Worm (Caenorhabditis elegans) whole organism, L2 larva: ENCODE results near the gene sek-1.

Experiments used
- C34F6.9 ChIP-seq: fragments of 150-350 bp; optimal IDR thresholded peaks from 2 replicates; lab custom pipeline; 2014; ENCODE audit warnings: missing biosample characterization, missing genetic modification characterization
- F13H6.1 ChIP-seq: sonication (generic microtip); optimal IDR thresholded peaks from 2 replicates; lab custom pipeline; 2016; ENCODE audit warnings: missing genetic modification characterization, missing compliant biosample characterization
- R02D3.7 ChIP-seq: fragments of 150-350 bp; optimal IDR thresholded peaks from 2 replicates; lab custom pipeline; 2014; ENCODE audit warnings: missing biosample characterization, missing genetic modification characterization
- Y55F3AM.14 ChIP-seq: fragments of 200-800 bp; sonication (Bioruptor generic); optimal IDR thresholded peaks from 2 replicates; lab custom pipeline; 2018; ENCODE audit warnings: mild to moderate bottlenecking, missing genetic modification characterization, missing compliant biosample characterization
- alr-1 ChIP-seq: fragments of 150-350 bp; optimal IDR thresholded peaks from 2 replicates; lab custom pipeline; 2014; ENCODE audit warnings: missing biosample characterization, missing genetic modification characterization
- ama-1 ChIP-seq: fragments of 150-350 bp; optimal IDR thresholded peaks from 2 replicates; lab custom pipeline; 2018; ENCODE audit warnings: inconsistent platforms
- blmp-1 ChIP-seq: sonication (generic microtip); optimal IDR thresholded peaks from 2 replicates; lab custom pipeline; 2017; ENCODE audit warnings: missing genetic modification characterization, mild to moderate bottlenecking, missing compliant biosample characterization, antibody characterized with exemption, moderate library complexity; ENCODE audit not compliant: insufficient read depth
- ceh-16 ChIP-seq: fragments of 150-350 bp; optimal IDR thresholded peaks from 2 replicates; lab custom pipeline; 2014; ENCODE audit warnings: missing biosample characterization, missing genetic modification characterization
- ceh-82 ChIP-seq: fragments of 150-350 bp; optimal IDR thresholded peaks from 2 replicates; lab custom pipeline; 2014; ENCODE audit warnings: missing biosample characterization, missing genetic modification characterization
- crh-2 ChIP-seq: sonication (generic microtip); optimal IDR thresholded peaks from 2 replicates; lab custom pipeline; 2017; ENCODE audit warnings: missing biosample characterization, missing genetic modification characterization
- dmd-4 ChIP-seq: sonication (generic microtip); optimal IDR thresholded peaks from 2 replicates; lab custom pipeline; 2017; ENCODE audit warnings: missing biosample characterization, missing genetic modification characterization
- egl-27 ChIP-seq: sonication (generic microtip); optimal IDR thresholded peaks from 3 replicates; lab custom pipeline; 2017; ENCODE audit warnings: missing biosample characterization, missing genetic modification reagents, missing genetic modification characterization
- elt-1 ChIP-seq: fragments of 150-350 bp; optimal IDR thresholded peaks from 2 replicates; lab custom pipeline; 2014; ENCODE audit warnings: missing biosample characterization, missing genetic modification characterization
- fos-1 ChIP-seq: fragments of 150-350 bp; optimal IDR thresholded peaks from 2 replicates; lab custom pipeline; 2014; ENCODE audit warnings: missing biosample characterization, missing genetic modification characterization
- gmeb-1 ChIP-seq: fragments of 150-350 bp; optimal IDR thresholded peaks from 2 replicates; lab custom pipeline; 2014; ENCODE audit warnings: missing biosample characterization, missing genetic modification characterization
- lin-11 ChIP-seq: fragments of 150-350 bp; sonication (generic microtip); optimal IDR thresholded peaks from 2 replicates; lab custom pipeline; 2014; ENCODE audit warnings: missing biosample characterization, missing genetic modification characterization, inconsistent platforms, mixed read lengths
- lin-13 ChIP-seq: fragments of 150-350 bp; optimal IDR thresholded peaks from 2 replicates; lab custom pipeline; 2014; ENCODE audit warnings: missing biosample characterization, missing genetic modification reagents, missing genetic modification characterization
- lin-39 ChIP-seq: fragments of 150-350 bp; optimal IDR thresholded peaks from 2 replicates; lab custom pipeline; 2014; ENCODE audit warnings: missing biosample characterization, missing genetic modification reagents, missing genetic modification characterization
- lsy-2 ChIP-seq, 2 experiments: fragments of 150-350 bp in 1 of 2; sonication (generic microtip) in 1 of 2; optimal IDR thresholded peaks; 2 replicates each; lab custom pipeline; 2014 to 2017; ENCODE audit warnings: missing biosample characterization in 2 of 2, missing genetic modification characterization in 2 of 2
- mab-5 ChIP-seq: fragments of 150-350 bp; optimal IDR thresholded peaks from 2 replicates; lab custom pipeline; 2014; ENCODE audit warnings: missing biosample characterization, missing genetic modification characterization
- mbf-1 ChIP-seq: sonication (generic microtip); optimal IDR thresholded peaks from 2 replicates; lab custom pipeline; 2017; ENCODE audit warnings: missing biosample characterization, missing genetic modification characterization
- mdl-1 ChIP-seq, 2 experiments: fragments of 150-350 bp in 1 of 2; sonication (generic microtip) in 1 of 2; optimal IDR thresholded peaks; 2 replicates each; lab custom pipeline; 2017; ENCODE audit warnings: missing biosample characterization in 2 of 2, missing genetic modification characterization in 2 of 2
- nhr-129 ChIP-seq: fragments of 150-350 bp; optimal IDR thresholded peaks from 2 replicates; lab custom pipeline; 2014; ENCODE audit warnings: missing biosample characterization, missing genetic modification characterization
- nhr-21 ChIP-seq: fragments of 150-350 bp; optimal IDR thresholded peaks from 2 replicates; lab custom pipeline; 2014; ENCODE audit warnings: missing biosample characterization, missing genetic modification characterization
- nhr-23 ChIP-seq: fragments of 150-350 bp; optimal IDR thresholded peaks from 2 replicates; lab custom pipeline; 2014; ENCODE audit warnings: missing biosample characterization, missing genetic modification reagents, missing genetic modification characterization
- nhr-25 ChIP-seq: fragments of 150-350 bp; sonication (generic microtip); optimal IDR thresholded peaks from 3 replicates; lab custom pipeline; 2014; ENCODE audit warnings: missing biosample characterization, missing genetic modification characterization
- nhr-6 ChIP-seq: fragments of 150-350 bp; optimal IDR thresholded peaks from 2 replicates; lab custom pipeline; 2014; ENCODE audit warnings: missing biosample characterization, missing genetic modification characterization
- sem-4 ChIP-seq: fragments of 150-350 bp; optimal IDR thresholded peaks from 2 replicates; lab custom pipeline; 2014; ENCODE audit warnings: missing biosample characterization, missing genetic modification reagents, missing genetic modification characterization
- skn-1 ChIP-seq: sonication (generic microtip); optimal IDR thresholded peaks from 2 replicates; lab custom pipeline; 2017; ENCODE audit warnings: missing biosample characterization, missing genetic modification characterization
- sma-3 ChIP-seq: sonication (generic microtip); optimal IDR thresholded peaks from 2 replicates; lab custom pipeline; 2016; ENCODE audit warnings: missing genetic modification reagents, missing genetic modification characterization, missing compliant biosample characterization
- sma-9 ChIP-seq, 2 experiments: fragments of 150-350 bp in 1 of 2; sonication (generic microtip) in 1 of 2; optimal IDR thresholded peaks; 2 replicates each; lab custom pipeline; 2014 to 2016; ENCODE audit warnings: missing genetic modification characterization in 2 of 2, mild to moderate bottlenecking in 1 of 2, missing biosample characterization in 1 of 2, missing compliant biosample characterization in 1 of 2, missing genetic modification reagents in 1 of 2, moderate library complexity in 1 of 2
- snpc-4 ChIP-seq: fragments of 150-350 bp; optimal IDR thresholded peaks from 2 replicates; lab custom pipeline; 2014; ENCODE audit warnings: missing biosample characterization, missing genetic modification characterization
- unc-39 ChIP-seq: fragments of 150-350 bp; optimal IDR thresholded peaks from 2 replicates; lab custom pipeline; 2014; ENCODE audit warnings: missing biosample characterization, missing genetic modification characterization
- unc-55 ChIP-seq: fragments of 150-350 bp; sonication (generic microtip); optimal IDR thresholded peaks from 3 replicates; lab custom pipeline; 2014; ENCODE audit warnings: missing biosample characterization, missing genetic modification reagents, missing genetic modification characterization
- ztf-4 ChIP-seq: fragments of 150-350 bp; optimal IDR thresholded peaks from 2 replicates; lab custom pipeline; 2014; ENCODE audit warnings: missing biosample characterization, missing genetic modification characterization

The sek-1 gene

ce11 chrX:7823108-7823704, 6.7 kb downstream of the sek-1 start, which contains the start of gene eef-1A.2 (continued):
- TF ChIP-seq nhr-21 (tag; lab: Kevin White, UChicago) (peak; percentile 96), ceh-82 (peak; percentile 88), Y55F3AM.14 (GFP tag; lab: Kevin White, UChicago) (peak; percentile 90), elt-1 (tag; lab: Kevin White, UChicago) (no peak), nhr-25 (tag; lab: Kevin White, UChicago) (peak; percentile 91), mab-5 (peak; percentile 60), snpc-4 (tag; lab: Kevin White, UChicago) (peak; percentile 67), alr-1 (tag; lab: Kevin White, UChicago) (peak; percentile 89), lin-13 (GFP tag; lab: Kevin White, UChicago) (peak; percentile 94), blmp-1 (tag; lab: Kevin White, UChicago) (peak; percentile 76), sem-4 (peak; percentile 90), unc-55 (peak; percentile 93), nhr-129 (tag; lab: Kevin White, UChicago) (peak; percentile 100), dmd-4 (tag; lab: Kevin White, UChicago) (no peak), unc-39 (tag; lab: Kevin White, UChicago) (no peak), nhr-23 (tag; lab: Kevin White, UChicago) (no peak)
- TF ChIP-seq, all 48 proteins: peak for 32

DNA sequence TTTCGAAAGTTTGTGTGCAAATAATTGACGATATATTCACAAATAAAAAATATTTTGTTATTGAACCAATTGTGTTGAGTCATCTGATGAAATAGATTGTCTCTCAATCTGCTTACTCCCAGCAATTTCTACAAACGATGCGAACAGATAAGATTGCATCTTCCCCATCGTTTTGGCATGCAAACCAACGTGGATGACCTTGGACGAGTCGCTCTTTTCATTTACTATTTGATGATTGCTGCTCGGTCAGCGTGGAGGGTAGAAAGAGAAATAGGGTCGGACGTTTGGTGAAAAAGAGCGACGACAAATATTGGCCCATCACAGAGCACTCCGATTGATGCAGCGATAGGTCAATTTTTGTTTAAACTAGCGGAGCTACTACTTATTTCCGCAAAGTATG, 9.2 kb downstream of the sek-1 start:
- peak; percentile 77 for TF ChIP-seq elt-1 (tag; lab: Kevin White, UChicago)
- TF ChIP-seq lin-13 (GFP tag; lab: Kevin White, UChicago), result peak; percentile 50
- no peak for TF ChIP-seq lin-39 (tag; lab: Kevin White, UChicago)
- no peak for TF ChIP-seq mab-5
- TF ChIP-seq nhr-6 (tag; lab: Kevin White, UChicago), result peak; percentile 52
- TF ChIP-seq fos-1 (tag; lab: Kevin White, UChicago), result peak; percentile 86
- TF ChIP-seq mdl-1 (tag; optimal IDR thresholded peaks at IDR 0.05; lab: Kevin White, UChicago), result peak in 1 of 2 experiments; percentile 26
- peak; percentile 55 for TF ChIP-seq egl-27
- TF ChIP-seq ztf-4, result no peak
- peak; percentile 53 for TF ChIP-seq C34F6.9
- TF ChIP-seq crh-2, result peak; percentile 80
- TF ChIP-seq ceh-16 (tag; lab: Kevin White, UChicago), result peak; percentile 88
- peak; percentile 11 for TF ChIP-seq gmeb-1 (tag; lab: Kevin White, UChicago)
- no peak for TF ChIP-seq mbf-1
- TF ChIP-seq nhr-129 (tag; lab: Kevin White, UChicago), result peak; percentile 99
- peak; percentile 79 for TF ChIP-seq nhr-21 (tag; lab: Kevin White, UChicago)
- peak in 1 of 2 experiments; percentile 56 for TF ChIP-seq lsy-2 (tag; optimal IDR thresholded peaks at IDR 0.05; lab: Kevin White, UChicago)
- TF ChIP-seq sem-4, result peak; percentile 9
- peak; percentile 44 for TF ChIP-seq sma-3
- no peak for TF ChIP-seq dmd-4 (tag; lab: Kevin White, UChicago)
- TF ChIP-seq R02D3.7 (tag; lab: Kevin White, UChicago), result no peak
- no peak for TF ChIP-seq skn-1
- TF ChIP-seq sma-9 (GFP tag; optimal IDR thresholded peaks at IDR 0.05; lab: Kevin White, UChicago), result peak; percentile 88
- TF ChIP-seq sma-9 (tag; optimal IDR thresholded peaks at IDR 0.05; lab: Kevin White, UChicago), result no peak
- peak; percentile 80 for TF ChIP-seq nhr-25 (tag; lab: Kevin White, UChicago)
- peak; percentile 8 for TF ChIP-seq lin-11 (tag; lab: Kevin White, UChicago)
- no peak for TF ChIP-seq Y55F3AM.14 (GFP tag; lab: Kevin White, UChicago)
- peak; percentile 39 for TF ChIP-seq F13H6.1 (tag; lab: Kevin White, UChicago)
- peak; percentile 51 for TF ChIP-seq nhr-23 (tag; lab: Kevin White, UChicago)
- peak; percentile 51 for TF ChIP-seq blmp-1 (tag; lab: Kevin White, UChicago)
- no peak for TF ChIP-seq ama-1 (lab: Kevin White, UChicago)
- no peak for TF ChIP-seq unc-39 (tag; lab: Kevin White, UChicago)
- TF ChIP-seq alr-1 (tag; lab: Kevin White, UChicago), result no peak

DNA sequence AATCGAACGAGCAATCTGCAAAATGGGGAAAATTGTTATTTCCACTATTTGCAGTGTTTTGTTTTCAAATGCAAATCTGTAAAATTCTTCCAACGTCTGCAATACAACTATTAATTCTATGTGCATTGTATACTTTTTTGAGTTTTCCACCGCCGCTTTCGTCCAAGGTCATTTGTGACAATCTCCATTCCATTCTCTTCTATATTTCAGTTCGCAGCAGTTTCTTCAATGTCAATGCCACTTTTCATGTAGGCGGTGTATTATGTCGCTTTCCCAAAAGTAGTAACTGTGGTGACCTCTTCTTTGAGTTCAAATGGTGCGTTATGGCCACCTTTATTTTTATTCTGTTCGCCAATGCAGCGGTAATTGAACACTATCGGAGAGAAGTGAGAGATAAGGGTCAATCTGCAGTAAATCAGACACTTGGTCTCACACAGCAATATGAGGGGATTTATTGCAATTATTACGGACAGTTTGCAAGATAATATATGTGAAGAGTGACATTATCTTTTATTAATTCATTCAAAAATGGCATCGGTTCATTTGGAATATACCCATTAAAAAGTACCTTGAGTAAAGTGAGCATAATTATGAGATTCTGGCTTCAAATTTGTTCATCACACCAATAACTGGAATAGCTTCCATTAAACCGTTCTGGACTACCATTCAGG, 10.2 kb downstream of the sek-1 start:
- TF ChIP-seq nhr-25 (tag; lab: Kevin White, UChicago) (peak; percentile 22), mdl-1 (tag; optimal IDR thresholded peaks at IDR 0.05; lab: Kevin White, UChicago) (no peak), sma-9 (GFP tag; optimal IDR thresholded peaks at IDR 0.05; lab: Kevin White, UChicago) (peak; percentile 8), sma-9 (tag; optimal IDR thresholded peaks at IDR 0.05; lab: Kevin White, UChicago) (no peak), blmp-1 (tag; lab: Kevin White, UChicago) (peak; percentile 23)
